Fruit fly (Drosophila melanogaster) whole organism, wandering third instar larva: ENCODE data around the gene B9d2.

Source experiments
- Abd-B ChIP-seq: fragments of >200 bp; optimal IDR thresholded peaks from 2 replicates; lab custom pipeline; 2017; ENCODE audit warnings: missing biosample characterization, missing genetic modification characterization
- CrebA ChIP-seq: fragments of 200-800 bp; sonication (Bioruptor generic); optimal IDR thresholded peaks from 2 replicates; lab custom pipeline; 2016; ENCODE audit warnings: missing biosample characterization, mild to moderate bottlenecking, missing genetic modification characterization, borderline replicate concordance
- Dfd ChIP-seq: fragments of >200 bp; optimal IDR thresholded peaks from 2 replicates; lab custom pipeline; 2017; ENCODE audit warnings: missing biosample characterization, missing genetic modification characterization
- GATAd ChIP-seq: sonication (Bioruptor generic); optimal IDR thresholded peaks from 2 replicates; lab custom pipeline; 2016; ENCODE audit warnings: missing biosample characterization, missing genetic modification characterization
- HLH106 ChIP-seq: fragments of 200-800 bp; optimal IDR thresholded peaks from 3 replicates; lab custom pipeline; 2019; ENCODE audit warnings: missing biosample characterization, mild to moderate bottlenecking, missing genetic modification characterization, moderate library complexity
- Hnf4 ChIP-seq: fragments of 200-800 bp; sonication (Bioruptor generic); optimal IDR thresholded peaks from 2 replicates; lab custom pipeline; 2016; ENCODE audit warnings: missing biosample characterization, mild to moderate bottlenecking, missing genetic modification characterization
- Hr78 ChIP-seq: fragments of >200 bp; optimal IDR thresholded peaks from 2 replicates; lab custom pipeline; 2017; ENCODE audit warnings: missing biosample characterization, missing genetic modification characterization
- Hr83 ChIP-seq: fragments of 200-300 bp; sonication (Bioruptor generic); optimal IDR thresholded peaks from 2 replicates; lab custom pipeline; 2016; ENCODE audit warnings: missing biosample characterization, mild to moderate bottlenecking, missing genetic modification characterization, moderate library complexity; ENCODE audit not compliant: poor library complexity, severe bottlenecking
- Jra ChIP-seq: sonication (Bioruptor generic); optimal IDR thresholded peaks from 2 replicates; lab custom pipeline; 2016; ENCODE audit warnings: missing biosample characterization, missing genetic modification characterization
- Mio ChIP-seq: sonication (Bioruptor generic); optimal IDR thresholded peaks from 2 replicates; lab custom pipeline; 2016; ENCODE audit warnings: missing biosample characterization, missing genetic modification characterization
- Myc ChIP-seq: fragments of >200 bp; optimal IDR thresholded peaks from 2 replicates; lab custom pipeline; 2017
- N ChIP-seq: fragments of >200 bp; optimal IDR thresholded peaks from 2 replicates; lab custom pipeline; 2018; ENCODE audit warnings: missing biosample characterization, missing external identifiers, missing genetic modification characterization
- OdsH ChIP-seq: fragments of 200-800 bp; sonication (Bioruptor generic); optimal IDR thresholded peaks from 2 replicates; lab custom pipeline; 2016; ENCODE audit warnings: missing biosample characterization, mild to moderate bottlenecking, missing genetic modification characterization
- Rel ChIP-seq, 2 experiments: fragments of 200-800 bp; sonication (Bioruptor generic) in 1 of 2; optimal IDR thresholded peaks; 2 replicates in 1 of 2; 3 replicates in 1 of 2; lab custom pipeline; 2016 to 2019; ENCODE audit warnings: mild to moderate bottlenecking in 2 of 2, missing biosample characterization in 2 of 2, missing genetic modification characterization in 2 of 2, moderate library complexity in 1 of 2
- br ChIP-seq: fragments of 200-800 bp; sonication (Bioruptor generic); optimal IDR thresholded peaks from 2 replicates; lab custom pipeline; 2016; ENCODE audit warnings: missing biosample characterization, missing genetic modification characterization
- brk ChIP-seq: fragments of 200-800 bp; sonication (Bioruptor generic); optimal IDR thresholded peaks from 2 replicates; lab custom pipeline; 2016; ENCODE audit warnings: missing biosample characterization, mild to moderate bottlenecking, missing genetic modification characterization
- dl ChIP-seq, 2 experiments: fragments of 175-275, 200-275 bp in 1 of 2; fragments of 200-275 bp in 1 of 2; sonication (Bioruptor generic); optimal IDR thresholded peaks; lab custom pipeline; 2018; ENCODE audit warnings: mild to moderate bottlenecking in 2 of 2, missing biosample characterization in 2 of 2, missing genetic modification characterization in 2 of 2, moderate library complexity in 2 of 2; ENCODE audit not compliant: partially characterized antibody in 2 of 2, insufficient read depth in 1 of 2
- dmrt93B ChIP-seq: fragments of 200-800 bp; sonication (Bioruptor generic); optimal IDR thresholded peaks from 2 replicates; lab custom pipeline; 2018; ENCODE audit warnings: missing biosample characterization, mild to moderate bottlenecking, missing genetic modification characterization
- dsf ChIP-seq: sonication (Bioruptor generic); optimal IDR thresholded peaks from 2 replicates; lab custom pipeline; 2016; ENCODE audit warnings: missing biosample characterization, missing genetic modification characterization, borderline replicate concordance
- ey ChIP-seq: fragments of 200-800 bp; sonication (Bioruptor generic); optimal IDR thresholded peaks from 2 replicates; lab custom pipeline; 2016; ENCODE audit warnings: missing biosample characterization, missing genetic modification characterization
- foxo ChIP-seq, 2 experiments: fragments of 200-800 bp; sonication (Bioruptor generic); optimal IDR thresholded peaks; 2 replicates in 1 of 2; 3 replicates in 1 of 2; lab custom pipeline; 2016 to 2017; ENCODE audit warnings: missing biosample characterization in 2 of 2, missing genetic modification characterization in 2 of 2
- h ChIP-seq: fragments of 200-800 bp; sonication (Bioruptor generic); optimal IDR thresholded peaks from 3 replicates; lab custom pipeline; 2016; ENCODE audit warnings: missing biosample characterization, mild to moderate bottlenecking, missing genetic modification characterization
- lola ChIP-seq: fragments of >200 bp; optimal IDR thresholded peaks from 2 replicates; lab custom pipeline; 2017; ENCODE audit warnings: missing biosample characterization, missing genetic modification characterization
- pan ChIP-seq: fragments of >200 bp; optimal IDR thresholded peaks from 2 replicates; lab custom pipeline; 2017
- psq ChIP-seq: fragments of 200-800 bp; sonication (Bioruptor generic); optimal IDR thresholded peaks from 3 replicates; lab custom pipeline; 2017; ENCODE audit warnings: missing biosample characterization, mild to moderate bottlenecking, missing genetic modification characterization, moderate library complexity
- sage ChIP-seq: fragments of 200-800 bp; sonication (Bioruptor generic); optimal IDR thresholded peaks from 2 replicates; lab custom pipeline; 2016; ENCODE audit warnings: missing biosample characterization, mild to moderate bottlenecking, missing genetic modification characterization
- sv ChIP-seq: fragments of 200-800 bp; sonication (Bioruptor generic); optimal IDR thresholded peaks from 3 replicates; lab custom pipeline; 2016; ENCODE audit warnings: missing biosample characterization, missing genetic modification characterization
- tai ChIP-seq: sonication (Bioruptor generic); optimal IDR thresholded peaks from 2 replicates; lab custom pipeline; 2016; ENCODE audit warnings: missing biosample characterization, missing genetic modification characterization
- usp ChIP-seq: fragments of >200 bp; optimal IDR thresholded peaks from 2 replicates; lab custom pipeline; 2017; ENCODE audit warnings: missing biosample characterization, missing genetic modification characterization

The B9d2 gene

dm6 chr2L:6178118-6178739 lies 47.8 kb upstream of the B9d2 start:
- no peak for TF ChIP-seq lola (GFP tag; lab: Kevin White, UChicago)
- TF ChIP-seq Rel (GFP tag; optimal IDR thresholded peaks at IDR 0.05; lab: Kevin White, UChicago) = no peak
- no peak for TF ChIP-seq Rel (tag; optimal IDR thresholded peaks at IDR 0.05; lab: Kevin White, UChicago)
- TF ChIP-seq h (GFP tag; lab: Kevin White, UChicago) = no peak
- no peak for TF ChIP-seq usp (GFP tag; lab: Kevin White, UChicago)
- no peak for TF ChIP-seq foxo (GFP tag; optimal IDR thresholded peaks at IDR 0.05; lab: Kevin White, UChicago)
- TF ChIP-seq Myc (lab: Kevin White, UChicago) = no peak
- TF ChIP-seq GATAd (GFP tag; lab: Kevin White, UChicago) = no peak
- TF ChIP-seq N = no peak
- no peak for TF ChIP-seq dmrt93B
- TF ChIP-seq dl (GFP tag; optimal IDR thresholded peaks at IDR 0.05; lab: Kevin White, UChicago; ENCODE audit: insufficient read depth in 1 of 2, partially characterized antibody in 2 of 2) = no peak
- no peak for TF ChIP-seq Hr83 (GFP tag; lab: Kevin White, UChicago)
- TF ChIP-seq Hnf4 (GFP tag; lab: Kevin White, UChicago) = no peak
- TF ChIP-seq Mio (GFP tag; lab: Kevin White, UChicago) = no peak
- TF ChIP-seq brk (GFP tag; lab: Kevin White, UChicago) = no peak
- no peak for TF ChIP-seq Hr78 (GFP tag; lab: Kevin White, UChicago)
- TF ChIP-seq pan (lab: Kevin White, UChicago) = no peak
- TF ChIP-seq psq (GFP tag; lab: Kevin White, UChicago) = no peak
- TF ChIP-seq OdsH (GFP tag; lab: Kevin White, UChicago) = no peak

DNA sequence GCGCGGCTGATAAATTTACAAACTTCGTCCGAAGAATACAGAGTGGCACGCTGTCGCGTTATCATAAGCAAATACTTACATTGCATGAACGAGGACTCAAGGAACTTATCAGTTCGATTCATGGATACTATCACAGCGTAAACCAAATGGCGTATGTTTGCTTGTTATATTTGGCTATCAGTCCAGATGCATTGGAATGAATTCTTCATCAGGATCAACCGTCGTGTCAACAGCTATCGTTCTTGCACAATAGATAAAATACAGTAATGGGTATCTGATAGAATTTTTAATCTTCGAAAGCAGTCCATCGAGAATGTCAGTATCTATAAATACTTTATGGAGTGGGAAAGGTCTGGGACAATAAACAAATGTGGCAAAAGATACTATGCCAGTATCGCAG lies 46.7 kb upstream of the B9d2 start:
- no peak for TF ChIP-seq sage
- TF ChIP-seq Mio (GFP tag; lab: Kevin White, UChicago) = no peak
- no peak for TF ChIP-seq tai
- no peak for TF ChIP-seq Myc (lab: Kevin White, UChicago)
- TF ChIP-seq sv = no peak
- no peak for TF ChIP-seq Rel (GFP tag; optimal IDR thresholded peaks at IDR 0.05; lab: Kevin White, UChicago)
- no peak for TF ChIP-seq Rel (tag; optimal IDR thresholded peaks at IDR 0.05; lab: Kevin White, UChicago)
- TF ChIP-seq dmrt93B = no peak
- TF ChIP-seq GATAd (GFP tag; lab: Kevin White, UChicago) = no peak
- TF ChIP-seq h (GFP tag; lab: Kevin White, UChicago) = no peak
- no peak for TF ChIP-seq br (GFP tag; lab: Kevin White, UChicago)
- no peak for TF ChIP-seq lola (GFP tag; lab: Kevin White, UChicago)
- no peak for TF ChIP-seq N
- no peak for TF ChIP-seq ey (GFP tag; lab: Kevin White, UChicago)
- no peak for TF ChIP-seq Abd-B
- no peak for TF ChIP-seq Hnf4 (GFP tag; lab: Kevin White, UChicago)
- TF ChIP-seq Hr78 (GFP tag; lab: Kevin White, UChicago) = no peak
- no peak for TF ChIP-seq CrebA (GFP tag; lab: Kevin White, UChicago)
- TF ChIP-seq HLH106 (tag; lab: Kevin White, UChicago) = no peak
- no peak for TF ChIP-seq psq (GFP tag; lab: Kevin White, UChicago)
- no peak for TF ChIP-seq Hr83 (GFP tag; lab: Kevin White, UChicago)

- no peak for TF ChIP-seq Jra (GFP tag; lab: Kevin White, UChicago)
- TF ChIP-seq psq (GFP tag; lab: Kevin White, UChicago) = no peak
- no peak for TF ChIP-seq OdsH (GFP tag; lab: Kevin White, UChicago)
- no peak for TF ChIP-seq foxo (GFP tag; optimal IDR thresholded peaks at IDR 0.05; lab: Kevin White, UChicago)
- no peak for TF ChIP-seq tai
- TF ChIP-seq Hr78 (GFP tag; lab: Kevin White, UChicago) = no peak
- no peak for TF ChIP-seq Dfd (GFP tag; lab: Kevin White, UChicago)
- no peak for TF ChIP-seq br (GFP tag; lab: Kevin White, UChicago)
- TF ChIP-seq usp (GFP tag; lab: Kevin White, UChicago) = no peak
- TF ChIP-seq sv = no peak
- TF ChIP-seq, all 38 proteins: peak for 0
Observed at dm6 chr2L:6176408-6176807, 46.0 kb upstream of the B9d2 start.

DNA sequence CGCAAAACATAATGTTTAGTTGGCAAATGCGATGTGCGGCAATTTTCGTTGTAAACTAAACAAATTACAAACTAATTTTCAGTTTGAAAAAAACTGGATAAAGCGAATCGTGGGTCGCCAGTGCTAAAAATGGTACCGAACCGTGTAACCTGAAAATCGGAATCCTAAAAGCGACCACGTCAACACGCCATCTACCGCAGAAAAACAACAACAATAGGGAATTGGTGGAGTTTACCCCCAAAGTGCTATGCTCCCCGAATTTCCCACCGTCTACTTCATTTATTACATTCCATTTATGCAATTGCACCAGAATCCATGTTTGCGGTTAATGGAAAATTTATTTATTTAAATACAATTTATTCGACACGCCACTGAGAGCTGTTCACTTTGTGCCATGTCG lies 42.5 kb upstream of the B9d2 start:
- no peak for TF ChIP-seq lola (GFP tag; lab: Kevin White, UChicago)
- TF ChIP-seq, all 38 proteins: peak for 0

- TF ChIP-seq Hr78 (GFP tag; lab: Kevin White, UChicago) = no peak
- TF ChIP-seq dsf (GFP tag; lab: Kevin White, UChicago) = no peak
- no peak for TF ChIP-seq usp (GFP tag; lab: Kevin White, UChicago)
- TF ChIP-seq Hr83 (GFP tag; lab: Kevin White, UChicago) = no peak
Observed at dm6 chr2L:6171166-6171565, 40.7 kb upstream of the B9d2 start.
